Worm (Caenorhabditis elegans) whole organism, L2 larva: ENCODE data around the gene pmp-1.

ENCODE experiments used
- F13H6.1 ChIP-seq: sonication (generic microtip); optimal IDR thresholded peaks from 2 replicates; lab custom pipeline; 2016; ENCODE audit warnings: missing genetic modification characterization, missing compliant biosample characterization
- R02D3.7 ChIP-seq: fragments of 150-350 bp; optimal IDR thresholded peaks from 2 replicates; lab custom pipeline; 2014; ENCODE audit warnings: missing biosample characterization, missing genetic modification characterization
- Y55F3AM.14 ChIP-seq: fragments of 200-800 bp; sonication (Bioruptor generic); optimal IDR thresholded peaks from 2 replicates; lab custom pipeline; 2018; ENCODE audit warnings: mild to moderate bottlenecking, missing genetic modification characterization, missing compliant biosample characterization
- ZK546.5 ChIP-seq: sonication (generic microtip); optimal IDR thresholded peaks from 2 replicates; lab custom pipeline; 2017; ENCODE audit warnings: missing biosample characterization, missing genetic modification characterization
- aly-2 ChIP-seq: fragments of 150-350 bp; optimal IDR thresholded peaks from 2 replicates; lab custom pipeline; 2014; ENCODE audit warnings: missing biosample characterization, missing genetic modification characterization
- ama-1 ChIP-seq: fragments of 150-350 bp; optimal IDR thresholded peaks from 2 replicates; lab custom pipeline; 2018; ENCODE audit warnings: inconsistent platforms
- blmp-1 ChIP-seq: sonication (generic microtip); optimal IDR thresholded peaks from 2 replicates; lab custom pipeline; 2017; ENCODE audit warnings: missing genetic modification characterization, mild to moderate bottlenecking, missing compliant biosample characterization, antibody characterized with exemption, moderate library complexity; ENCODE audit not compliant: insufficient read depth
- ceh-16 ChIP-seq: fragments of 150-350 bp; optimal IDR thresholded peaks from 2 replicates; lab custom pipeline; 2014; ENCODE audit warnings: missing biosample characterization, missing genetic modification characterization
- ceh-82 ChIP-seq: fragments of 150-350 bp; optimal IDR thresholded peaks from 2 replicates; lab custom pipeline; 2014; ENCODE audit warnings: missing biosample characterization, missing genetic modification characterization
- crh-2 ChIP-seq: sonication (generic microtip); optimal IDR thresholded peaks from 2 replicates; lab custom pipeline; 2017; ENCODE audit warnings: missing biosample characterization, missing genetic modification characterization
- dmd-4 ChIP-seq: sonication (generic microtip); optimal IDR thresholded peaks from 2 replicates; lab custom pipeline; 2017; ENCODE audit warnings: missing biosample characterization, missing genetic modification characterization
- egl-27 ChIP-seq: sonication (generic microtip); optimal IDR thresholded peaks from 3 replicates; lab custom pipeline; 2017; ENCODE audit warnings: missing biosample characterization, missing genetic modification reagents, missing genetic modification characterization
- elt-1 ChIP-seq: fragments of 150-350 bp; optimal IDR thresholded peaks from 2 replicates; lab custom pipeline; 2014; ENCODE audit warnings: missing biosample characterization, missing genetic modification characterization
- elt-3 ChIP-seq: sonication (generic microtip); optimal IDR thresholded peaks from 2 replicates; lab custom pipeline; 2017; ENCODE audit warnings: missing biosample characterization, missing genetic modification characterization
- lin-11 ChIP-seq: fragments of 150-350 bp; sonication (generic microtip); optimal IDR thresholded peaks from 2 replicates; lab custom pipeline; 2014; ENCODE audit warnings: missing biosample characterization, missing genetic modification characterization, inconsistent platforms, mixed read lengths
- lin-13 ChIP-seq: fragments of 150-350 bp; optimal IDR thresholded peaks from 2 replicates; lab custom pipeline; 2014; ENCODE audit warnings: missing biosample characterization, missing genetic modification reagents, missing genetic modification characterization
- lin-39 ChIP-seq: fragments of 150-350 bp; optimal IDR thresholded peaks from 2 replicates; lab custom pipeline; 2014; ENCODE audit warnings: missing biosample characterization, missing genetic modification reagents, missing genetic modification characterization
- lsy-2 ChIP-seq, 2 experiments: fragments of 150-350 bp in 1 of 2; sonication (generic microtip) in 1 of 2; optimal IDR thresholded peaks; 2 replicates each; lab custom pipeline; 2014 to 2017; ENCODE audit warnings: missing biosample characterization in 2 of 2, missing genetic modification characterization in 2 of 2
- mab-5 ChIP-seq: fragments of 150-350 bp; optimal IDR thresholded peaks from 2 replicates; lab custom pipeline; 2014; ENCODE audit warnings: missing biosample characterization, missing genetic modification characterization
- mbf-1 ChIP-seq: sonication (generic microtip); optimal IDR thresholded peaks from 2 replicates; lab custom pipeline; 2017; ENCODE audit warnings: missing biosample characterization, missing genetic modification characterization
- mdl-1 ChIP-seq, 2 experiments: fragments of 150-350 bp in 1 of 2; sonication (generic microtip) in 1 of 2; optimal IDR thresholded peaks; 2 replicates each; lab custom pipeline; 2017; ENCODE audit warnings: missing biosample characterization in 2 of 2, missing genetic modification characterization in 2 of 2
- nhr-10 ChIP-seq: sonication (generic microtip); optimal IDR thresholded peaks from 2 replicates; lab custom pipeline; 2017; ENCODE audit warnings: missing biosample characterization, missing genetic modification characterization
- nhr-129 ChIP-seq: fragments of 150-350 bp; optimal IDR thresholded peaks from 2 replicates; lab custom pipeline; 2014; ENCODE audit warnings: missing biosample characterization, missing genetic modification characterization
- nhr-21 ChIP-seq: fragments of 150-350 bp; optimal IDR thresholded peaks from 2 replicates; lab custom pipeline; 2014; ENCODE audit warnings: missing biosample characterization, missing genetic modification characterization
- nhr-23 ChIP-seq: fragments of 150-350 bp; optimal IDR thresholded peaks from 2 replicates; lab custom pipeline; 2014; ENCODE audit warnings: missing biosample characterization, missing genetic modification reagents, missing genetic modification characterization
- nhr-237 ChIP-seq: fragments of 150-350 bp; optimal IDR thresholded peaks from 2 replicates; lab custom pipeline; 2014; ENCODE audit warnings: missing biosample characterization, missing genetic modification characterization
- nhr-25 ChIP-seq: fragments of 150-350 bp; sonication (generic microtip); optimal IDR thresholded peaks from 3 replicates; lab custom pipeline; 2014; ENCODE audit warnings: missing biosample characterization, missing genetic modification characterization
- nhr-6 ChIP-seq: fragments of 150-350 bp; optimal IDR thresholded peaks from 2 replicates; lab custom pipeline; 2014; ENCODE audit warnings: missing biosample characterization, missing genetic modification characterization
- nhr-77 ChIP-seq: fragments of 150-350 bp; optimal IDR thresholded peaks from 2 replicates; lab custom pipeline; 2014; ENCODE audit warnings: missing biosample characterization, missing genetic modification characterization
- peb-1 ChIP-seq: fragments of 150-350 bp; optimal IDR thresholded peaks from 2 replicates; lab custom pipeline; 2014; ENCODE audit warnings: missing biosample characterization, missing genetic modification characterization
- sem-4 ChIP-seq: fragments of 150-350 bp; optimal IDR thresholded peaks from 2 replicates; lab custom pipeline; 2014; ENCODE audit warnings: missing biosample characterization, missing genetic modification reagents, missing genetic modification characterization
- skn-1 ChIP-seq: sonication (generic microtip); optimal IDR thresholded peaks from 2 replicates; lab custom pipeline; 2017; ENCODE audit warnings: missing biosample characterization, missing genetic modification characterization
- snpc-4 ChIP-seq: fragments of 150-350 bp; optimal IDR thresholded peaks from 2 replicates; lab custom pipeline; 2014; ENCODE audit warnings: missing biosample characterization, missing genetic modification characterization
- unc-39 ChIP-seq: fragments of 150-350 bp; optimal IDR thresholded peaks from 2 replicates; lab custom pipeline; 2014; ENCODE audit warnings: missing biosample characterization, missing genetic modification characterization
- unc-55 ChIP-seq: fragments of 150-350 bp; sonication (generic microtip); optimal IDR thresholded peaks from 3 replicates; lab custom pipeline; 2014; ENCODE audit warnings: missing biosample characterization, missing genetic modification reagents, missing genetic modification characterization
- unc-62 ChIP-seq: fragments of 150-350 bp; optimal IDR thresholded peaks from 2 replicates; lab custom pipeline; 2014; ENCODE audit warnings: missing biosample characterization, missing genetic modification reagents, missing genetic modification characterization
- ztf-1 ChIP-seq: fragments of 200-800 bp; sonication (Bioruptor generic); conservative IDR thresholded peaks from 2 replicates; pipeline ENCODE4 v1.3.6; 2022; ENCODE audit warnings: missing genetic modification characterization, missing compliant biosample characterization
- ztf-4 ChIP-seq: fragments of 150-350 bp; optimal IDR thresholded peaks from 2 replicates; lab custom pipeline; 2014; ENCODE audit warnings: missing biosample characterization, missing genetic modification characterization

pmp-1 gene

ce11 chrII:6876957-6877356 lies 6.6 kb downstream of the pmp-1 start, which contains the start of gene slc-36.5:
Gene slc-36.5 (minus strand): TSS chrII:6877057.
- TF ChIP-seq nhr-6 (tag; lab: Kevin White, UChicago) (no peak), nhr-129 (tag; lab: Kevin White, UChicago) (no peak), blmp-1 (tag; lab: Kevin White, UChicago) (no peak), nhr-237 (no peak), nhr-10 (tag; lab: Kevin White, UChicago) (no peak), ama-1 (lab: Kevin White, UChicago) (no peak), lin-11 (tag; lab: Kevin White, UChicago) (no peak), ztf-1 (no peak), mdl-1 (tag; optimal IDR thresholded peaks at IDR 0.05; lab: Kevin White, UChicago) (no peak), unc-39 (tag; lab: Kevin White, UChicago) (no peak), nhr-25 (tag; lab: Kevin White, UChicago) (no peak), ceh-82 (tag; lab: Kevin White, UChicago) (no peak), F13H6.1 (no peak), unc-55 (GFP tag; lab: Kevin White, UChicago) (no peak)

ce11 chrII:6872493-6872892 lies 11.1 kb downstream of the pmp-1 start, which contains the start of gene C44B7.5:
Gene C44B7.5 (minus strand): TSS chrII:6872593.
- no peak for TF ChIP-seq nhr-6 (tag; lab: Kevin White, UChicago)
- no peak for TF ChIP-seq mbf-1 (tag; lab: Kevin White, UChicago)
- TF ChIP-seq unc-62 (GFP tag; lab: Kevin White, UChicago): no peak
- no peak for TF ChIP-seq ceh-16
- TF ChIP-seq peb-1 (tag; lab: Kevin White, UChicago): no peak
- no peak for TF ChIP-seq R02D3.7
- no peak for TF ChIP-seq nhr-23 (tag; lab: Kevin White, UChicago)
- no peak for TF ChIP-seq nhr-129 (tag; lab: Kevin White, UChicago)
- TF ChIP-seq egl-27: no peak
- no peak for TF ChIP-seq crh-2 (tag; lab: Kevin White, UChicago)
- TF ChIP-seq elt-3: no peak
- no peak for TF ChIP-seq lin-13 (GFP tag; lab: Kevin White, UChicago)
- TF ChIP-seq ztf-4 (tag; lab: Kevin White, UChicago): no peak
- no peak for TF ChIP-seq snpc-4 (tag; lab: Kevin White, UChicago)
- no peak for TF ChIP-seq mab-5 (tag; lab: Kevin White, UChicago)
- TF ChIP-seq nhr-25 (tag; lab: Kevin White, UChicago): no peak
- TF ChIP-seq mdl-1 (tag; optimal IDR thresholded peaks at IDR 0.05; lab: Kevin White, UChicago): no peak
- no peak for TF ChIP-seq ztf-1

- TF ChIP-seq lsy-2 (tag; optimal IDR thresholded peaks at IDR 0.05; lab: Kevin White, UChicago) (peak in 1 of 2 experiments; percentile 15), crh-2 (tag; lab: Kevin White, UChicago) (peak; percentile 92), ZK546.5 (tag; lab: Kevin White, UChicago) (no peak)
Measured at ce11 chrII:6870803-6871202, 12.8 kb downstream of the pmp-1 start, which contains the start of gene clhm-1. Gene clhm-1 (minus strand): TSS chrII:6871009.

DNA sequence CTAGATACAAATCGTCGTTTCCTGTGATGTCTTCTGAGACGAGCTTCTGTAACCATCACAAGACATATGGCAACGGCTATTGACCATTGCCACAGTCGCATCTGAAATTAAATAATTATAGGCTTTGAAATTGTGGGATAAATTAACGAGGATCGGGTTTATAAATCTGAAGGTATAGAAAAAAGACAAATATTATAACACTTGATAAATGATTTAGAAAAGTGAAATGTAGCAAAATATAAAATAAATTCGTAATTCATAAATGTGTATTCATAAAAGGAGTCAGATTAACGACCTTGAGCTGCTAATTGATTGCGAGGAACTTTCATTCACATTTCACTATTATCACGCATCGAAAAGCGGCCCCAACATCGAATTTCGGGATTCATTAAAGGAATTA lies 19.9 kb downstream of the pmp-1 start, which contains the start of gene aff-1:
TSS of gene aff-1 (minus strand) at position 101 of the 400 bp plus-strand sequence.
- TF ChIP-seq ceh-16 (no peak), mab-5 (tag; lab: Kevin White, UChicago) (no peak), elt-3 (no peak), nhr-77 (tag; lab: Kevin White, UChicago) (no peak), R02D3.7 (no peak), Y55F3AM.14 (GFP tag; lab: Kevin White, UChicago) (no peak), nhr-21 (no peak), ZK546.5 (tag; lab: Kevin White, UChicago) (no peak), nhr-237 (no peak), sem-4 (tag; lab: Kevin White, UChicago) (no peak), lsy-2 (tag; optimal IDR thresholded peaks at IDR 0.05; lab: Kevin White, UChicago) (no peak), aly-2 (no peak), skn-1 (no peak), lin-39 (tag; lab: Kevin White, UChicago) (no peak), dmd-4 (tag; lab: Kevin White, UChicago) (no peak), elt-1 (tag; lab: Kevin White, UChicago) (no peak), nhr-129 (tag; lab: Kevin White, UChicago) (no peak), snpc-4 (tag; lab: Kevin White, UChicago) (no peak)
